Worm (Caenorhabditis elegans) whole organism, late embryonic: ENCODE data around the gene mxl-3.

Source experiments
- ceh-14 ChIP-seq: sonication (generic microtip); optimal IDR thresholded peaks from 2 replicates; lab custom pipeline; 2016; ENCODE audit warnings: missing genotype, missing genetic modification characterization, missing compliant biosample characterization
- ceh-45 ChIP-seq: fragments of 200-800 bp; sonication (Bioruptor generic); IDR thresholded peaks from 2 replicates; pipeline ENCODE4 v1.3.6; 2022; ENCODE audit warnings: missing genetic modification reagents, missing genetic modification characterization, missing compliant biosample characterization
- dmd-4 ChIP-seq: sonication (generic microtip); optimal IDR thresholded peaks from 2 replicates; lab custom pipeline; 2016; ENCODE audit warnings: borderline replicate concordance, missing genetic modification characterization, missing compliant biosample characterization
- elt-2 ChIP-seq: sonication (generic microtip); optimal IDR thresholded peaks from 2 replicates; lab custom pipeline; 2016; ENCODE audit warnings: missing genetic modification reagents, missing genetic modification characterization, missing compliant biosample characterization
- eyg-1 ChIP-seq: sonication (generic microtip); optimal IDR thresholded peaks from 2 replicates; lab custom pipeline; 2016; ENCODE audit warnings: missing genotype, missing genetic modification characterization, missing compliant biosample characterization
- nhr-11 ChIP-seq: fragments of 150-350 bp; optimal IDR thresholded peaks from 2 replicates; lab custom pipeline; 2014; ENCODE audit warnings: missing biosample characterization, missing genetic modification characterization
- nhr-232 ChIP-seq: sonication (generic microtip); optimal IDR thresholded peaks from 2 replicates; lab custom pipeline; 2016; ENCODE audit warnings: missing genetic modification characterization, missing compliant biosample characterization
- pha-4 ChIP-seq: fragments of 150-350 bp; optimal IDR thresholded peaks from 2 replicates; lab custom pipeline; 2018; ENCODE audit warnings: missing biosample characterization, missing genetic modification reagents, missing genetic modification characterization
- ref-2 ChIP-seq: sonication (generic microtip); optimal IDR thresholded peaks from 2 replicates; lab custom pipeline; 2016; ENCODE audit warnings: missing genetic modification characterization, missing compliant biosample characterization
- rnt-1 ChIP-seq: sonication (generic microtip); optimal IDR thresholded peaks from 2 replicates; lab custom pipeline; 2016; ENCODE audit warnings: missing genetic modification characterization, missing compliant biosample characterization
- sox-4 ChIP-seq: sonication (generic microtip); optimal IDR thresholded peaks from 2 replicates; lab custom pipeline; 2017; ENCODE audit warnings: mild to moderate bottlenecking, missing genetic modification characterization, inconsistent platforms, missing compliant biosample characterization
- ttx-3 ChIP-seq: sonication (generic microtip); optimal IDR thresholded peaks from 2 replicates; lab custom pipeline; 2016; ENCODE audit warnings: missing genetic modification reagents, missing genetic modification characterization, missing compliant biosample characterization
- unc-55 ChIP-seq: sonication (generic microtip); optimal IDR thresholded peaks from 2 replicates; lab custom pipeline; 2017; ENCODE audit warnings: missing biosample characterization, missing genetic modification reagents, missing genetic modification characterization

DNA sequence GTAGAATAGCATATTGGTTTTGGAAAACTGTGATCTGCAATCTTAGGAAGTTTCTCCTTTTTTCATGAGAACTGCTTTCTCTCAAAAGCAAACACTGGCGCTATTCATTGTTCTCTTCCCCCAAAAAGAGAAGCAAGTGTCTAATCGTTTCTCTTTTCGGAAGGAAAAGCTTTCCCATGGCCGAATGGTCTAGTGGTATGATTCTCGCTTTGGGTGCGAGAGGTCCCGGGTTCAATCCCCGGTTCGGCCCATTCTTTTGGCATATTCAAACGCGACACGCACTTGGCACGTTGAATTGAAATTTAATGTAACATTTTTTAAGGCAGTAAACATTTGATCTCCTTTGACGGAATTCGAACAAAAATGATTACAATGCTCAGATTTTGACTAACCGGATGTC is 42.8 kb downstream of the mxl-3 start:
- no peak for TF ChIP-seq sox-4 (tag; lab: Kevin White, UChicago)
- no peak for TF ChIP-seq unc-55 (GFP tag; lab: Kevin White, UChicago)
- no peak for TF ChIP-seq ttx-3 (tag; lab: Kevin White, UChicago)
- no peak for TF ChIP-seq elt-2 (tag; lab: Kevin White, UChicago)
- no peak for TF ChIP-seq nhr-232 (tag; lab: Kevin White, UChicago)
- no peak for TF ChIP-seq pha-4 (tag; lab: Kevin White, UChicago)
- no peak for TF ChIP-seq eyg-1 (tag; lab: Kevin White, UChicago)
- TF ChIP-seq ref-2 (tag; lab: Kevin White, UChicago) = no peak
- TF ChIP-seq dmd-4 (tag; lab: Kevin White, UChicago) = no peak
- TF ChIP-seq ceh-14 = no peak
- no peak for TF ChIP-seq nhr-11 (tag; lab: Kevin White, UChicago)
- TF ChIP-seq rnt-1 (tag; lab: Kevin White, UChicago) = no peak
- no peak for TF ChIP-seq ceh-45 (GFP tag; lab: Robert Waterston, UW)
